Worm (Caenorhabditis elegans) whole organism, young adult: ENCODE data around the gene T23B5.3.

Source experiments
- F10E7.11 ChIP-seq: sonication (generic microtip); optimal IDR thresholded peaks from 2 replicates; lab custom pipeline; 2017; ENCODE audit warnings: mild to moderate bottlenecking, missing genetic modification characterization, moderate library complexity, missing compliant biosample characterization
- F57A8.1 ChIP-seq: fragments of 200-800 bp; sonication (Bioruptor generic); optimal IDR thresholded peaks from 2 replicates; lab custom pipeline; 2018; ENCODE audit warnings: mild to moderate bottlenecking, missing genetic modification characterization, moderate library complexity, missing compliant biosample characterization
- Y79H2A.3 ChIP-seq: fragments of 200-800 bp; sonication (Bioruptor generic); conservative IDR thresholded peaks from 2 replicates; pipeline ENCODE4 v1.3.6; 2022; ENCODE audit warnings: missing genetic modification reagents, missing genetic modification characterization, missing compliant biosample characterization
- akir-1 ChIP-seq: fragments of 200-800 bp; sonication (Bioruptor generic); optimal IDR thresholded peaks from 2 replicates; lab custom pipeline; 2018; ENCODE audit warnings: mild to moderate bottlenecking, missing genetic modification characterization, moderate library complexity, missing compliant biosample characterization
- aptf-2 ChIP-seq: fragments of 200-800 bp; sonication (Bioruptor generic); conservative IDR thresholded peaks from 2 replicates; pipeline ENCODE4 v1.3.6; 2022; ENCODE audit warnings: missing genetic modification reagents, missing genetic modification characterization, missing compliant biosample characterization
- attf-5 ChIP-seq: fragments of 200-800 bp; sonication (Bioruptor generic); optimal IDR thresholded peaks from 2 replicates; lab custom pipeline; 2018; ENCODE audit warnings: mild to moderate bottlenecking, missing genetic modification characterization, missing compliant biosample characterization
- bed-1 ChIP-seq: fragments of 200-800 bp; sonication (Bioruptor generic); IDR thresholded peaks from 2 replicates; pipeline ENCODE4 v1.3.6; 2022; ENCODE audit warnings: missing genetic modification reagents, missing genetic modification characterization, missing compliant biosample characterization
- ccch-3 ChIP-seq: fragments of 200-800 bp; sonication (Bioruptor generic); optimal IDR thresholded peaks from 2 replicates; lab custom pipeline; 2018; ENCODE audit warnings: mild to moderate bottlenecking, missing genetic modification characterization, missing compliant biosample characterization
- ceh-27 ChIP-seq: fragments of 200-800 bp; sonication (Bioruptor generic); optimal IDR thresholded peaks from 2 replicates; lab custom pipeline; 2018; ENCODE audit warnings: mild to moderate bottlenecking, missing genetic modification characterization, moderate library complexity, missing compliant biosample characterization
- ceh-91 ChIP-seq: fragments of 200-800 bp; sonication (Bioruptor generic); IDR thresholded peaks from 2 replicates; pipeline ENCODE4 v1.3.6; 2022; ENCODE audit warnings: missing genetic modification reagents, missing genetic modification characterization, missing compliant biosample characterization
- die-1 ChIP-seq: sonication (generic microtip); optimal IDR thresholded peaks from 2 replicates; lab custom pipeline; 2016; ENCODE audit warnings: missing genotype, mild to moderate bottlenecking, missing genetic modification characterization, missing compliant biosample characterization
- dpl-1 ChIP-seq: fragments of 150-350 bp; optimal IDR thresholded peaks from 2 replicates; lab custom pipeline; 2014; ENCODE audit warnings: missing biosample characterization, missing genetic modification reagents, missing genetic modification characterization
- egl-18 ChIP-seq: fragments of 200-800 bp; sonication (Bioruptor generic); IDR thresholded peaks from 2 replicates; pipeline ENCODE4 v1.3.6; 2022; ENCODE audit warnings: missing genetic modification reagents, missing genetic modification characterization, missing compliant biosample characterization
- him-1 ChIP-seq: sonication (generic microtip); optimal IDR thresholded peaks from 2 replicates; lab custom pipeline; 2016; ENCODE audit warnings: missing genotype, missing genetic modification reagents, missing genetic modification characterization, missing compliant biosample characterization
- hmg-20 ChIP-seq: fragments of 200-800 bp; sonication (Bioruptor generic); IDR thresholded peaks from 2 replicates; pipeline ENCODE4 v1.3.6; 2022; ENCODE audit warnings: missing genetic modification reagents, missing genetic modification characterization, missing compliant biosample characterization
- let-526 ChIP-seq: fragments of 200-800 bp; sonication (Bioruptor generic); IDR thresholded peaks from 2 replicates; pipeline ENCODE4 v1.3.6; 2022; ENCODE audit warnings: missing genetic modification reagents, missing genetic modification characterization, missing compliant biosample characterization
- let-607 ChIP-seq, 2 experiments: fragments of 200-800 bp in 1 of 2; sonication (Bioruptor generic) in 1 of 2; sonication (generic microtip) in 1 of 2; optimal IDR thresholded peaks; 2 replicates each; lab custom pipeline; 2016 to 2018; ENCODE audit warnings: mild to moderate bottlenecking in 2 of 2, missing compliant biosample characterization in 2 of 2, missing genetic modification characterization in 2 of 2, moderate library complexity in 2 of 2, missing genotype in 1 of 2
- lin-40 ChIP-seq: sonication (generic microtip); optimal IDR thresholded peaks from 2 replicates; lab custom pipeline; 2016; ENCODE audit warnings: missing genetic modification characterization, mild to moderate bottlenecking, missing compliant biosample characterization, missing genotype, missing genetic modification reagents
- lin-54 ChIP-seq: fragments of 200-800 bp; sonication (Bioruptor generic); optimal IDR thresholded peaks from 2 replicates; lab custom pipeline; 2018; ENCODE audit warnings: mild to moderate bottlenecking, missing genetic modification characterization, missing compliant biosample characterization
- madf-8 ChIP-seq: fragments of 200-800 bp; sonication (Bioruptor generic); conservative IDR thresholded peaks from 2 replicates; pipeline ENCODE4 v1.3.6; 2022; ENCODE audit warnings: missing genetic modification reagents, missing genetic modification characterization, missing compliant biosample characterization
- mxl-1 ChIP-seq: sonication (generic microtip); optimal IDR thresholded peaks from 2 replicates; lab custom pipeline; 2016; ENCODE audit warnings: missing genetic modification characterization, missing compliant biosample characterization
- nfya-1 ChIP-seq: sonication (generic microtip); optimal IDR thresholded peaks from 2 replicates; lab custom pipeline; 2017; ENCODE audit warnings: antibody characterized with exemption, missing compliant biosample characterization, missing genetic modification characterization, borderline replicate concordance; ENCODE audit not compliant: insufficient read depth
- nfya-2 ChIP-seq: fragments of 200-800 bp; sonication (Bioruptor generic); IDR thresholded peaks from 2 replicates; pipeline ENCODE4 v1.3.6; 2022; ENCODE audit warnings: missing genetic modification reagents, missing genetic modification characterization, missing compliant biosample characterization
- nhr-179 ChIP-seq: sonication (generic microtip); optimal IDR thresholded peaks from 2 replicates; lab custom pipeline; 2016; ENCODE audit warnings: mild to moderate bottlenecking, missing genetic modification characterization, missing compliant biosample characterization
- nhr-80 ChIP-seq: sonication (generic microtip); optimal IDR thresholded peaks from 2 replicates; lab custom pipeline; 2016; ENCODE audit warnings: missing genetic modification characterization, missing compliant biosample characterization
- snpc-1.1 ChIP-seq: sonication (generic microtip); optimal IDR thresholded peaks from 2 replicates; lab custom pipeline; 2017; ENCODE audit warnings: missing genetic modification characterization, mild to moderate bottlenecking, missing compliant biosample characterization, antibody characterized with exemption, moderate library complexity, missing genotype, missing genetic modification reagents; ENCODE audit not compliant: insufficient read depth
- snpc-4 ChIP-seq, 5 experiments: fragments of 150-350 bp in 1 of 5; sonication (generic microtip) in 4 of 5; optimal IDR thresholded peaks; 2 replicates each; lab custom pipeline; 2014 to 2018; ENCODE audit warnings: missing genetic modification characterization in 5 of 5, missing biosample characterization in 3 of 5, antibody characterized with exemption in 2 of 5, mild to moderate bottlenecking in 2 of 5, missing compliant biosample characterization in 2 of 5, missing genotype in 2 of 5, moderate library complexity in 2 of 5, missing genetic modification reagents in 1 of 5
- sptf-2 ChIP-seq: fragments of 200-800 bp; sonication (Bioruptor generic); optimal IDR thresholded peaks from 2 replicates; lab custom pipeline; 2018; ENCODE audit warnings: mild to moderate bottlenecking, missing genetic modification characterization, missing compliant biosample characterization
- zfh-2 ChIP-seq: fragments of 200-800 bp; sonication (Bioruptor generic); conservative IDR thresholded peaks from 2 replicates; pipeline ENCODE4 v1.3.6; 2022; ENCODE audit warnings: missing genetic modification reagents, missing genetic modification characterization, missing compliant biosample characterization
- ztf-25 ChIP-seq: fragments of 200-800 bp; sonication (Bioruptor generic); IDR thresholded peaks from 2 replicates; pipeline ENCODE4 v1.3.6; 2022; ENCODE audit warnings: missing genetic modification reagents, missing genetic modification characterization, missing compliant biosample characterization

T23B5.3 gene

DNA sequence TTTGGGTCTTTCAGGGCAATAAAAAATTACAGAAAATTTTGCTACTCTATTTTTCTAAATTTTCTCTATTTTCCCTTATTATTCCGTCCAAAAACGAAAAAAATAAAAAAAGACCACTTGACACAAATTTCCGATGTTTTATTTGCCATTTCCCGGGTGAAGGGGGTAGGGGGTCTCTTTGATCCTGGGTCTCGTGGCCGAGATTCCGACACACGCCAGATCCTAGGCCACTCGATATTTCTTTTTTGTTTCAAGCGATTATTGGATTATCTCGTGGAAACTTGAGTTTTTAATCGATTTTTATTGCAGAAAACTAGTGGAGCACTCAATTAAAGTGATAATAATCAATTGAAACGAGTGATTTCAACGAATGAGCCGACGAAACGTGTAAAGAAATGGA is 35.4 kb upstream of the T23B5.3 start, which contains the start of the genes wdfy-3 and C26H9A.4:
Gene wdfy-3 (plus strand): TSS at position 308 of the 400 bp plus-strand sequence.
Gene C26H9A.4 (plus strand): TSS at position 317 of the 400 bp plus-strand sequence.
- TF ChIP-seq nfya-1 (tag; lab: Kevin White, UChicago) (no peak), bed-1 (GFP tag; lab: Robert Waterston, UW) (no peak), hmg-20 (GFP tag; lab: Robert Waterston, UW) (no peak), ceh-27 (GFP tag; lab: Kevin White, UChicago) (peak; percentile 22), snpc-4 (GFP tag; optimal IDR thresholded peaks at IDR 0.05; lab: Kevin White, UChicago) (no peak), snpc-4 (tag; optimal IDR thresholded peaks at IDR 0.05; lab: Kevin White, UChicago) (no peak), nhr-179 (no peak), snpc-1.1 (tag; lab: Kevin White, UChicago) (no peak)

DNA sequence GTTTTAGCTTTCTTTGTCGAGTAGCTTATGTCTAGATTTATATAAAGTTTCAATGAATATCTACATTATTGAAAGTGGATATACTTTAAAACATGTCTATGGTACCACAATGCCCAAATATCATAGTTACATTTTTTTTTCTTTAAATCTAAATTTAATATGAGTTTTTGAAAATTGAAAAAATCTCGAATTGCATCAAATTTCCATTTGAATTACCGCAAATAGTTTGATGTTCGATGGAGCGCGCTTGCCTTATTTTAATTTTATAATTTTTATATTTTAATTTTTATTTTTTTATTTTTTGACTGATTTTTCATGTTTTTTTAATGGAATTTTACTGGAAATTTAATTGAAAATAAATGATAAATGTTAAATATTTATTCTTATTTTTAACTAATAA is 13.8 kb upstream of the T23B5.3 start, which contains the start of gene T23B5.4:
Gene T23B5.4 (plus strand): TSS at position 301 of the 400 bp plus-strand sequence.
- TF ChIP-seq ceh-91 (GFP tag; lab: Robert Waterston, UW), result no peak
- no peak for TF ChIP-seq attf-5 (GFP tag; lab: Kevin White, UChicago)
- no peak for TF ChIP-seq aptf-2 (GFP tag; lab: Robert Waterston, UW)
- TF ChIP-seq F10E7.11, result no peak
- no peak for TF ChIP-seq egl-18 (GFP tag; lab: Robert Waterston, UW)
- TF ChIP-seq Y79H2A.3 (GFP tag; lab: Robert Waterston, UW), result no peak
- no peak for TF ChIP-seq zfh-2 (GFP tag; lab: Robert Waterston, UW)
- no peak for TF ChIP-seq lin-40 (tag; lab: Kevin White, UChicago)
- no peak for TF ChIP-seq F57A8.1 (GFP tag; lab: Kevin White, UChicago)
- no peak for TF ChIP-seq dpl-1 (GFP tag; lab: Kevin White, UChicago)
- TF ChIP-seq ztf-25, result no peak
- no peak for TF ChIP-seq let-607 (tag; optimal IDR thresholded peaks at IDR 0.05; lab: Kevin White, UChicago)
- no peak for TF ChIP-seq akir-1 (GFP tag; lab: Kevin White, UChicago)
- no peak for TF ChIP-seq sptf-2
- TF ChIP-seq madf-8 (GFP tag; lab: Robert Waterston, UW), result no peak
- no peak for TF ChIP-seq let-526 (GFP tag; lab: Robert Waterston, UW)
- no peak for TF ChIP-seq nhr-80
- no peak for TF ChIP-seq lin-54

DNA sequence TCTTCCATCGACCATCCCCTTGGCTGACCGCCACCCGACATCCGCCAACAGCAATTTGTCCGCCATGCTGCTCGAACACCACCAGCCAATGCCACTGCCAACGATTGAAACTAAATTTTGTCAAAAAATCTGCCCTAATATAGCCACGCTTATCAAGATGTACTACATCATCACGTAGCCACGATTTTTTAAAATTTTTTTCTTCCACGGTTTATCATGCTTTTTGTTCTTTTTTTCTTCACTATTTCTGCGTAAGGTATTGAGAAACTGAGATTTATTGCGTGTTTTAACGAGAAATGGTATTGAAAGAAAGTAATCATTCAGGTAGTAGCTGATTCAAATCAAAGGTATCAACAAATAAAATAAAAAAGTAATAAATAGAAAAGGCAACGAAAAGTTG is 11.3 kb upstream of the T23B5.3 start, which contains the start of gene T23B5.6:
Gene T23B5.6 (minus strand): TSS at position 101 of the 400 bp plus-strand sequence.
- TF ChIP-seq him-1 (tag; lab: Kevin White, UChicago), result peak; percentile 18
- TF ChIP-seq, all 124 proteins: peak for 1; not testable (repeated sequence) for 123

DNA sequence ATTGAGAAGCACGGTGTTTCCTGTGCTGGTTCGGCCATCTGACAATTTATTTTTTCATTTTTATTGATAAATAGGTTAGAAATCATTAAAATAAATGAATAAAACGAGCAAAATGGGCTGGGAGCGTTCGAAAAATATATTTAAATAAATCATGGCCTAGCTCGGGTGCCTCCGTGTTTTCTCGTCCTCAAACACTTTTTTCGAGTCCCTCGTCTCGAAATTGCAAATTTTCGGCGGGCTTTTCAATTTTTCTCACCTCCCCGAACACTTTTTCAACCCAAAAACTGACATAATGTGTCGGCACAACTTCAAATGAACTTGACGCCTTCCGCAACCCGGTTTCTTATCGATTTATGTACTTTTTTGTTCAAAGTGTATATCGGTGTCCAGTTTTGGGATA is 4.1 kb upstream of the T23B5.3 start, which contains the start of gene prmt-9:
Gene prmt-9 (minus strand): TSS at position 38 of the 400 bp plus-strand sequence.
- TF ChIP-seq mxl-1 (tag; lab: Kevin White, UChicago) (no peak), nfya-2 (GFP tag; lab: Robert Waterston, UW) (no peak), die-1 (tag; lab: Kevin White, UChicago) (no peak), ccch-3 (no peak), dpl-1 (GFP tag; lab: Kevin White, UChicago) (peak; percentile 38)
- TF ChIP-seq, all 124 proteins: peak for 1
